Worm (Caenorhabditis elegans) whole organism, L4 larva: Measurements from ENCODE around the gene T07F12.1.

Experiments
- D1046.2 ChIP-seq: fragments of 200-800 bp; sonication (Bioruptor generic); IDR thresholded peaks from 2 replicates; pipeline ENCODE4 v1.3.6; 2022; ENCODE audit warnings: missing genetic modification characterization, missing compliant biosample characterization
- F26F4.8 ChIP-seq: fragments of 200-800 bp; sonication (Bioruptor generic); conservative IDR thresholded peaks from 2 replicates; pipeline ENCODE4 v1.3.6; 2022; ENCODE audit warnings: missing genetic modification characterization, missing compliant biosample characterization
- F49E8.2 ChIP-seq: sonication (generic microtip); optimal IDR thresholded peaks from 2 replicates; lab custom pipeline; 2016; ENCODE audit warnings: missing compliant biosample characterization, mild to moderate bottlenecking, missing genetic modification characterization, borderline replicate concordance
- T20F7.1 ChIP-seq: fragments of 200-800 bp; sonication (Bioruptor generic); optimal IDR thresholded peaks from 2 replicates; lab custom pipeline; 2018; ENCODE audit warnings: mild to moderate bottlenecking, missing genetic modification characterization, missing compliant biosample characterization
- Y48G9A.11 ChIP-seq: fragments of 200-800 bp; sonication (Bioruptor generic); IDR thresholded peaks from 2 replicates; pipeline ENCODE4 v1.3.6; 2022; ENCODE audit warnings: missing genetic modification reagents, missing genetic modification characterization, missing compliant biosample characterization
- arid-1 ChIP-seq: fragments of 200-800 bp; sonication (Bioruptor generic); conservative IDR thresholded peaks from 2 replicates; pipeline ENCODE4 v1.3.6; 2022; ENCODE audit warnings: missing genetic modification reagents, missing genetic modification characterization, missing compliant biosample characterization
- ces-1 ChIP-seq: fragments of 150-350 bp; sonication (generic microtip); optimal IDR thresholded peaks from 4 replicates; lab custom pipeline; 2014; ENCODE audit warnings: missing biosample characterization, missing genetic modification reagents, missing genetic modification characterization
- ctbp-1 ChIP-seq: fragments of 200-800 bp; sonication (Bioruptor generic); IDR thresholded peaks from 2 replicates; pipeline ENCODE4 v1.3.6; 2022; ENCODE audit warnings: missing genetic modification reagents, missing genetic modification characterization, missing compliant biosample characterization
- daf-16 ChIP-seq, 3 experiments: sonication (generic microtip); optimal IDR thresholded peaks; 2 replicates each; lab custom pipeline; 2016 to 2017; ENCODE audit warnings: missing genetic modification characterization in 3 of 3, missing genetic modification reagents in 3 of 3, mild to moderate bottlenecking in 2 of 3, missing compliant biosample characterization in 2 of 3, missing biosample characterization in 1 of 3, moderate library complexity in 1 of 3
- dmd-6 ChIP-seq: fragments of 200-800 bp; sonication (Bioruptor generic); IDR thresholded peaks from 2 replicates; pipeline ENCODE4 v1.3.6; 2022; ENCODE audit warnings: missing genetic modification reagents, missing genetic modification characterization, missing compliant biosample characterization
- dve-1 ChIP-seq: sonication (generic microtip); optimal IDR thresholded peaks from 2 replicates; lab custom pipeline; 2017; ENCODE audit warnings: antibody characterized with exemption, mild to moderate bottlenecking, missing genetic modification characterization, missing compliant biosample characterization; ENCODE audit not compliant: insufficient read depth
- egl-27 ChIP-seq: sonication (generic microtip); optimal IDR thresholded peaks from 3 replicates; lab custom pipeline; 2017; ENCODE audit warnings: missing biosample characterization, missing genetic modification reagents, missing genetic modification characterization
- hlh-11 ChIP-seq: fragments of 200-800 bp; sonication (Bioruptor generic); optimal IDR thresholded peaks from 2 replicates; lab custom pipeline; 2018; ENCODE audit warnings: mild to moderate bottlenecking, missing genetic modification characterization, missing compliant biosample characterization
- hlh-30 ChIP-seq: sonication (generic microtip); optimal IDR thresholded peaks from 2 replicates; lab custom pipeline; 2017; ENCODE audit warnings: antibody characterized with exemption, mild to moderate bottlenecking, missing genetic modification characterization, missing compliant biosample characterization; ENCODE audit not compliant: insufficient read depth
- jun-1 ChIP-seq: fragments of 150-350 bp; optimal IDR thresholded peaks from 2 replicates; lab custom pipeline; 2014; ENCODE audit warnings: missing biosample characterization, missing genetic modification reagents, missing genetic modification characterization
- lin-1 ChIP-seq: fragments of 200-800 bp; sonication (Bioruptor generic); IDR thresholded peaks from 2 replicates; pipeline ENCODE4 v1.3.6; 2022; ENCODE audit warnings: missing genetic modification reagents, missing genetic modification characterization, missing compliant biosample characterization
- lin-15B ChIP-seq: fragments of 150-350 bp; sonication (generic microtip); optimal IDR thresholded peaks from 3 replicates; lab custom pipeline; 2014; ENCODE audit warnings: missing biosample characterization, missing genetic modification characterization
- mxl-2 ChIP-seq: fragments of 200-800 bp; sonication (Bioruptor generic); conservative IDR thresholded peaks from 2 replicates; pipeline ENCODE4 v1.3.6; 2022; ENCODE audit warnings: missing genetic modification reagents, missing genetic modification characterization, missing compliant biosample characterization
- nhr-102 ChIP-seq: sonication (generic microtip); optimal IDR thresholded peaks from 2 replicates; lab custom pipeline; 2016; ENCODE audit warnings: mild to moderate bottlenecking, missing genetic modification characterization, moderate library complexity, missing compliant biosample characterization
- nhr-28 ChIP-seq: fragments of 150-350 bp; optimal IDR thresholded peaks from 2 replicates; lab custom pipeline; 2014; ENCODE audit warnings: missing biosample characterization, missing genetic modification characterization
- php-3 ChIP-seq: fragments of 200-800 bp; sonication (Bioruptor generic); IDR thresholded peaks from 2 replicates; pipeline ENCODE4 v1.3.6; 2022; ENCODE audit warnings: missing genetic modification reagents, missing genetic modification characterization, missing compliant biosample characterization
- pqm-1 ChIP-seq: sonication (generic microtip); optimal IDR thresholded peaks from 2 replicates; lab custom pipeline; 2017; ENCODE audit warnings: missing biosample characterization, missing genetic modification characterization
- rbr-2 ChIP-seq: sonication (generic microtip); optimal IDR thresholded peaks from 2 replicates; lab custom pipeline; 2016; ENCODE audit warnings: missing genotype, missing genetic modification characterization, missing compliant biosample characterization
- sdz-12 ChIP-seq: fragments of 200-800 bp; sonication (Bioruptor generic); optimal IDR thresholded peaks from 2 replicates; lab custom pipeline; 2018; ENCODE audit warnings: mild to moderate bottlenecking, missing genetic modification characterization, missing compliant biosample characterization
- spr-1 ChIP-seq: sonication (generic microtip); optimal IDR thresholded peaks from 2 replicates; lab custom pipeline; 2016; ENCODE audit warnings: mild to moderate bottlenecking, missing genetic modification characterization, missing compliant biosample characterization
- spr-3 ChIP-seq: fragments of 200-800 bp; sonication (Bioruptor generic); optimal IDR thresholded peaks from 2 replicates; lab custom pipeline; 2018; ENCODE audit warnings: mild to moderate bottlenecking, missing genetic modification characterization, missing compliant biosample characterization
- tag-97 ChIP-seq: fragments of 200-800 bp; sonication (Bioruptor generic); IDR thresholded peaks from 2 replicates; pipeline ENCODE4 v1.3.6; 2022; ENCODE audit warnings: missing genetic modification characterization, missing compliant biosample characterization
- tra-1 ChIP-seq: fragments of 200-800 bp; sonication (Bioruptor generic); IDR thresholded peaks from 2 replicates; pipeline ENCODE4 v1.3.6; 2022; ENCODE audit warnings: missing genetic modification reagents, missing genetic modification characterization, missing compliant biosample characterization
- unc-130 ChIP-seq: sonication (generic microtip); optimal IDR thresholded peaks from 2 replicates; lab custom pipeline; 2016; ENCODE audit warnings: missing genetic modification reagents, missing genetic modification characterization, missing compliant biosample characterization
- unc-39 ChIP-seq: sonication (generic microtip); optimal IDR thresholded peaks from 2 replicates; lab custom pipeline; 2017; ENCODE audit warnings: missing biosample characterization, missing genetic modification characterization
- unc-62 ChIP-seq, 3 experiments: fragments of 150-350 bp in 1 of 3; sonication (generic microtip); optimal IDR thresholded peaks in 2 of 3; peaks in 1 of 3; 1 replicate in 1 of 3; 2 replicates in 2 of 3; lab custom pipeline; 2014 to 2017; ENCODE audit warnings: missing biosample characterization in 3 of 3, missing genetic modification characterization in 3 of 3, missing genetic modification reagents in 3 of 3, missing genotype in 1 of 3
- zag-1 ChIP-seq: fragments of 150-350 bp; optimal IDR thresholded peaks from 2 replicates; lab custom pipeline; 2014; ENCODE audit warnings: missing biosample characterization, missing genetic modification characterization
- zfp-3 ChIP-seq: fragments of 200-800 bp; sonication (Bioruptor generic); conservative IDR thresholded peaks from 2 replicates; pipeline ENCODE4 v1.3.6; 2022; ENCODE audit warnings: missing genetic modification reagents, missing genetic modification characterization, missing compliant biosample characterization
- zip-11 ChIP-seq: fragments of 200-800 bp; sonication (Bioruptor generic); IDR thresholded peaks from 2 replicates; pipeline ENCODE4 v1.3.6; 2022; ENCODE audit warnings: missing genetic modification characterization, missing compliant biosample characterization
- zip-2 ChIP-seq: fragments of 150-350 bp; optimal IDR thresholded peaks from 2 replicates; lab custom pipeline; 2014; ENCODE audit warnings: missing biosample characterization, missing genetic modification characterization

T07F12.1 gene

DNA sequence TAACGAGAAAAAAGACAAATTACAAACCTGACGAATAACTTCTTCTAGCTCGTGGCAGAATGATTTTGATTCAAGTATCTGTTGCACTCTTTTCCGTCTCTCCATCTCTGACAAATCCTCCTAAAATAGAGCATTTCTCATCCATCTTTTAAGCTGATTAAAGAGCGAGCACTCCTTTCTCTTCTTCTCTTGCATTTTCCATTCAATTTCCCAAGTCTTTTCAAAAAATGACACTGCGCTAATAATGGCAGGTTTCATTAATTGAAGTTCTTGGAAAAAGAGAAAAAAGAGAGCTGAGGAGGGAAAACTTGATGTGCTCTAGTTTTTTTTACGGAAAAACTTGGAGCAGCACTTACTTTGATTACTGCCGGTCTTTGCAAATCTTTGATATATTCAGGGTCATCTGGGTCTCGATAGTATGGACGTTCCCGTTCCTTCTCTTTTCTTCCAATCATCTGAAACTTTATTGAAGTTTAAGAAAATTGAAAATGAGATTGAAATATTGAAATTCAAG lies 34.2 kb upstream of the T07F12.1 start, which contains the start of gene add-1:
add-1 (minus strand) TSS at position 464 of the 514 bp plus-strand sequence.
- TF ChIP-seq tra-1 (GFP tag; lab: Robert Waterston, UW), result no peak
- no peak for TF ChIP-seq zfp-3 (GFP tag; lab: Robert Waterston, UW)
- TF ChIP-seq ces-1 (GFP tag; lab: Kevin White, UChicago), result peak; percentile 37
- no peak for TF ChIP-seq hlh-30 (tag; lab: Kevin White, UChicago)
- TF ChIP-seq nhr-102 (tag; lab: Kevin White, UChicago), result no peak

ce11 chrX:4861413-4861812 lies 32.4 kb upstream of the T07F12.1 start:
- no peak for TF ChIP-seq zip-11 (GFP tag; lab: Robert Waterston, UW)
- no peak for TF ChIP-seq arid-1 (GFP tag; lab: Robert Waterston, UW)
- no peak for TF ChIP-seq spr-3 (GFP tag; lab: Kevin White, UChicago)
- TF ChIP-seq lin-15B (tag; lab: Kevin White, UChicago), result no peak
- TF ChIP-seq zag-1 (tag; lab: Kevin White, UChicago), result no peak
- no peak for TF ChIP-seq sdz-12 (GFP tag; lab: Kevin White, UChicago)
- no peak for TF ChIP-seq tag-97 (GFP tag; lab: Robert Waterston, UW)
- no peak for TF ChIP-seq jun-1 (tag; lab: Kevin White, UChicago)
- no peak for TF ChIP-seq zip-2
- no peak for TF ChIP-seq lin-1
- no peak for TF ChIP-seq T20F7.1
- TF ChIP-seq F26F4.8 (GFP tag; lab: Robert Waterston, UW), result no peak
- peak; percentile 58 for TF ChIP-seq pqm-1 (tag; lab: Kevin White, UChicago)
- TF ChIP-seq rbr-2, result no peak
- TF ChIP-seq daf-16 (GFP tag; optimal IDR thresholded peaks at IDR 0.05; lab: Kevin White, UChicago), result no peak
- TF ChIP-seq daf-16 (tag; optimal IDR thresholded peaks at IDR 0.05; lab: Kevin White, UChicago), result peak; percentile 63

ce11 chrX:4862062-4862461 lies 31.8 kb upstream of the T07F12.1 start:
- TF ChIP-seq egl-27 (tag; lab: Kevin White, UChicago), result no peak
- TF ChIP-seq nhr-28 (tag; lab: Kevin White, UChicago), result peak; percentile 79
- no peak for TF ChIP-seq jun-1 (tag; lab: Kevin White, UChicago)
- TF ChIP-seq hlh-11 (tag; lab: Kevin White, UChicago), result peak; percentile 7
- peak; percentile 48 for TF ChIP-seq pqm-1 (tag; lab: Kevin White, UChicago)
- TF ChIP-seq mxl-2 (GFP tag; lab: Robert Waterston, UW), result no peak
- 0 out of 2 replicates have a peak, but pooled peaks have one; percentile 64 for TF ChIP-seq php-3 (GFP tag; lab: Robert Waterston, UW)
- no peak for TF ChIP-seq lin-15B (tag; lab: Kevin White, UChicago)
- TF ChIP-seq D1046.2 (GFP tag; lab: Robert Waterston, UW), result no peak
- TF ChIP-seq daf-16 (GFP tag; optimal IDR thresholded peaks at IDR 0.05; lab: Kevin White, UChicago), result no peak
- peak; percentile 90 for TF ChIP-seq daf-16 (tag; optimal IDR thresholded peaks at IDR 0.05; lab: Kevin White, UChicago)
- no peak for TF ChIP-seq Y48G9A.11
- TF ChIP-seq dmd-6, result peak; percentile 37; the same call in 1 of the 2 replicates
- TF ChIP-seq dve-1, result peak; percentile 36
- no peak for TF ChIP-seq lin-1

DNA sequence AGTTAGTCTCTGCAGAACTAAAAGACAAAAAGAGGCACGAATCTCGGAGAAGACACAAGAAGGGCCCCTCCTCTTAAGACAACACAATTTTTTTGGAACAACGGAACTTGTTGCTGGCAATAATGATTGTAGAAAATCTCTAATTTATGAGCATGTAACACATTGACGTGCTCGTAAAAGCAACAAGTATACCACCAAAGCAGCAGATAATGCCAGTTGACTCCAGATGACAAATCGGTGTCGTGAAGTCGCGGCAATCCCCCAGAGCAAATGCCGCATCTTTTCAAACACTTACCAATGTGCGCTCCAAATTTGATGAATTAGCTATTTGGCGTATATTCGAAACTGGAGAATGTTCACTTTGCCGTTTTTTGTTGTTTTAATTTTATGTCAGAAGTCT lies 29.6 kb upstream of the T07F12.1 start:
- TF ChIP-seq jun-1 (tag; lab: Kevin White, UChicago), result no peak
- no peak for TF ChIP-seq ctbp-1
- TF ChIP-seq unc-62 (GFP tag; optimal IDR thresholded peaks at IDR 0.05 in 1 of 2; lab: Kevin White, UChicago), result peak in 1 of 2 experiments; percentile 99
- no peak for TF ChIP-seq unc-62 (tag; optimal IDR thresholded peaks at IDR 0.05; lab: Kevin White, UChicago)
- TF ChIP-seq, all 104 proteins: peak for 1

DNA sequence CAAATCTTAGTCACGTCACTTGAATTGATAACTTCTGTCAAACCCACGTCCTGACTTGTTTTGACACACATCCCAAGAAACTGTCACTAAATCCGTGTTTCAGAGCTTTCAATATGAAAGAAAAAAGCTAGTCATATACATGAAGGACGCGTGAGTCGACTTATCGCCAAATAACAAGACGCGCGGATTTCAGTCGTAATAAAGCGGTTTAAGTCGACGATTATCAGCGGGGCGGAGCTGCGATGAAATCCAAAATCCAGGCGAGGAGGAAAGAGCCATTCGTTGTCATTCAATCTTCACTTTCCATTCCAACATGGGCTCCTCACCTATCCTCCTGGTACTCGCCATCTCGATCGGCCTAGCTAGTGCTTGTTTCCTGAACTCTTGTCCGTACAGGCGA lies 28.1 kb upstream of the T07F12.1 start, which contains the start of gene ntc-1:
ntc-1 (plus strand) TSS at position 301 of the 400 bp plus-strand sequence.
- no peak for TF ChIP-seq unc-130
- TF ChIP-seq Y48G9A.11, result no peak
- no peak for TF ChIP-seq arid-1 (GFP tag; lab: Robert Waterston, UW)
- no peak for TF ChIP-seq unc-39 (tag; lab: Kevin White, UChicago)
- TF ChIP-seq spr-1, result no peak
- no peak for TF ChIP-seq F49E8.2 (tag; lab: Kevin White, UChicago)
